Worm (Caenorhabditis elegans) whole organism, L4 larva: ENCODE measurements around the gene cec-7.

ENCODE experiments used
- F49E8.2 ChIP-seq: sonication (generic microtip); optimal IDR thresholded peaks from 2 replicates; lab custom pipeline; 2016; ENCODE audit warnings: missing compliant biosample characterization, mild to moderate bottlenecking, missing genetic modification characterization, borderline replicate concordance
- ceh-82 ChIP-seq: sonication (generic microtip); optimal IDR thresholded peaks from 2 replicates; lab custom pipeline; 2017; ENCODE audit warnings: missing biosample characterization, missing genetic modification characterization
- hmg-1.1 ChIP-seq: fragments of 200-800 bp; sonication (Bioruptor generic); IDR thresholded peaks from 2 replicates; pipeline ENCODE4 v1.3.6; 2022; ENCODE audit warnings: missing genetic modification reagents, missing genetic modification characterization, missing compliant biosample characterization
- nhr-28 ChIP-seq: fragments of 150-350 bp; optimal IDR thresholded peaks from 2 replicates; lab custom pipeline; 2014; ENCODE audit warnings: missing biosample characterization, missing genetic modification characterization
- zag-1 ChIP-seq: fragments of 150-350 bp; optimal IDR thresholded peaks from 2 replicates; lab custom pipeline; 2014; ENCODE audit warnings: missing biosample characterization, missing genetic modification characterization

DNA sequence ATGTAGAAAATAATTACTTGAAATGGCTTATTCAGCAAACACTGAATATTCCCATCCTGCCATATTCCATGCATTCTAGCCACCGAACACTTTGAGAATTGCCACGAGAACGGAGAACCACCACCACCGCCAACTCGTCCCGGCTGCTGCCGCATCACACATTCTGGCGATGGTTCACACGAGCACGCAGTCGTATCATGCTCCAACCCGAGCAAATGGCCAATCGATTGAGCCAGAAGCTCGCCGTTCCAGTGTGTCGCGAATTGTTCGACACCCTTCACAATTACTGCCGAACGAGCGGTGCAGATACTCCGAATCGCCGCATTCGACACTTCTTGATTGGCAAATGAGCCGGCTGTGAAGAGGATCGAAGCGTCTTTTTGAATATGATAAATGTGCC is 7.8 kb upstream of the cec-7 start:
- no peak for TF ChIP-seq zag-1 (tag; lab: Kevin White, UChicago)
- no peak for TF ChIP-seq hmg-1.1 (GFP tag; lab: Robert Waterston, UW)
- TF ChIP-seq ceh-82 (tag; lab: Kevin White, UChicago): no peak
- no peak for TF ChIP-seq F49E8.2 (tag; lab: Kevin White, UChicago)
- TF ChIP-seq nhr-28 (tag; lab: Kevin White, UChicago): no peak
